Worm (Caenorhabditis elegans) whole organism, L3 larva: Measurements from ENCODE around the gene nccd-1.

Experiments used
- R02D3.7 ChIP-seq: fragments of 150-350 bp; optimal IDR thresholded peaks from 2 replicates; lab custom pipeline; 2014; ENCODE audit warnings: missing biosample characterization, missing genetic modification characterization
- ama-1 ChIP-seq: fragments of 150-350 bp; optimal IDR thresholded peaks from 2 replicates; lab custom pipeline; 2018
- ceh-82 ChIP-seq: fragments of 150-350 bp; optimal IDR thresholded peaks from 2 replicates; lab custom pipeline; 2014; ENCODE audit warnings: missing biosample characterization, missing genetic modification characterization
- lin-39 ChIP-seq: fragments of 150-350 bp; optimal IDR thresholded peaks from 2 replicates; lab custom pipeline; 2018; ENCODE audit warnings: missing biosample characterization, missing genetic modification reagents, missing genetic modification characterization
- mdl-1 ChIP-seq: fragments of 150-350 bp; optimal IDR thresholded peaks from 2 replicates; lab custom pipeline; 2014; ENCODE audit warnings: missing biosample characterization, missing genetic modification characterization
- nhr-12 ChIP-seq: fragments of 150-350 bp; optimal IDR thresholded peaks from 2 replicates; lab custom pipeline; 2014; ENCODE audit warnings: missing biosample characterization, missing genetic modification characterization
- nhr-25 ChIP-seq: sonication (generic microtip); optimal IDR thresholded peaks from 2 replicates; lab custom pipeline; 2017; ENCODE audit warnings: missing biosample characterization, missing genetic modification characterization
- nhr-28 ChIP-seq: fragments of 150-350 bp; optimal IDR thresholded peaks from 2 replicates; lab custom pipeline; 2014; ENCODE audit warnings: missing biosample characterization, missing genetic modification characterization
- nhr-77 ChIP-seq: fragments of 150-350 bp; optimal IDR thresholded peaks from 2 replicates; lab custom pipeline; 2014; ENCODE audit warnings: missing biosample characterization, missing genetic modification characterization
- zag-1 ChIP-seq: fragments of 150-350 bp; optimal IDR thresholded peaks from 2 replicates; lab custom pipeline; 2014; ENCODE audit warnings: missing biosample characterization, missing genetic modification characterization

ce11 chrIV:16970390-16970789 is 18.1 kb upstream of the nccd-1 start, which contains the start of gene rom-3:
- TF ChIP-seq ceh-82 (no peak), R02D3.7 (tag; lab: Kevin White, UChicago) (no peak), nhr-28 (tag; lab: Kevin White, UChicago) (no peak), zag-1 (no peak), ama-1 (no peak), nhr-12 (tag; lab: Kevin White, UChicago) (no peak), mdl-1 (tag; lab: Kevin White, UChicago) (no peak), lin-39 (tag; lab: Kevin White, UChicago) (no peak), nhr-77 (no peak), nhr-25 (tag; lab: Kevin White, UChicago) (no peak)
